Fruit fly (Drosophila melanogaster) S2 (cell line): ENCODE data around the gene CG8560.

Experiments
- CG8478 ChIP-seq: fragments of >200 bp; optimal IDR thresholded peaks from 2 replicates; lab custom pipeline; 2018
- CTCF ChIP-seq, 2 experiments: fragments of >200 bp; optimal IDR thresholded peaks; 2 replicates each; lab custom pipeline; 2018

- TF ChIP-seq CG8478 (lab: Kevin White, UChicago), result no peak
- TF ChIP-seq CTCF (optimal IDR thresholded peaks at IDR 0.05; lab: Kevin White, UChicago), result no peak
Observed at dm6 chr3L:7390442-7390841, 13.5 kb downstream of the CG8560 start, which contains the start of gene CG8563.
